Fruit fly (Drosophila melanogaster): Measurements from ENCODE around the gene Fad2.

Gene Fad2

DNA sequence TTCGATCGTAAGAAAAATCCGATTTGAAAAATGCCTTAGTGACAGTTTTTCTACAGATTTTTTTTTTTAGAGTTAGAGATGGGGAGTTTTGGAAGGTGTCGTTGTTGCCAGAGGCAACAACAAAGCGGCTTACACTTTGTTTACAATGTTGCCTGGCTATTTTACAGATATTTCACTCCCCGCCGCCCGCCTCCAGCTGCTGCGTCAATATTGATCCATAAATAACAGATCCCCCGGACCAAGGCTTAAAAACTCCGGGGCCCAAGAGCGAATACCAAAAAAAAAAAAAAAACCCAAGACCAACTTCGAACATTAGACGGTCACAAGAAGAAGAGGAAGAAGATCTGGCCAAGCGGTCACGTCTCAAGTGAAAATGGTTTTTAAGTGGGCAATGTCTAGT is 20.4 kb upstream of the Fad2 start (continued):
- TF ChIP-seq CG17359 (tag; optimal IDR thresholded peaks at IDR 0.05): no peak
- no peak for TF ChIP-seq CG2712 (tag; optimal IDR thresholded peaks at IDR 0.05)
- TF ChIP-seq CG3065 (GFP tag; optimal IDR thresholded peaks at IDR 0.05): no peak
- no peak for TF ChIP-seq Neu2 (GFP tag; optimal IDR thresholded peaks at IDR 0.05; ENCODE audit: borderline replicate concordance)
- TF ChIP-seq CG11695 (GFP tag; IDR thresholded peaks at IDR 0.05): no peak
- TF ChIP-seq shn (GFP tag; optimal IDR thresholded peaks at IDR 0.05): no peak
- TF ChIP-seq gem (tag; optimal IDR thresholded peaks at IDR 0.05): peak; percentile 19
- no peak for TF ChIP-seq gcm2 (GFP tag; optimal IDR thresholded peaks at IDR 0.05)
- TF ChIP-seq HLH3B (GFP tag; IDR thresholded peaks at IDR 0.05): peak; percentile 12; the same call in 1 of the 2 replicates
- TF ChIP-seq bigmax (GFP tag; optimal IDR thresholded peaks at IDR 0.05): no peak
- no peak for TF ChIP-seq prd (optimal IDR thresholded peaks at IDR 0.05)
- TF ChIP-seq prd (GFP tag; IDR thresholded peaks at IDR 0.05): no peak
- TF ChIP-seq Xbp1 (GFP tag; optimal IDR thresholded peaks at IDR 0.05): no peak
- peak; percentile 34 for TF ChIP-seq wek (GFP tag; optimal IDR thresholded peaks at IDR 0.05)
- no peak for TF ChIP-seq nom (GFP tag; optimal IDR thresholded peaks at IDR 0.05)
- no peak for TF ChIP-seq CG1602 (GFP tag; optimal IDR thresholded peaks at IDR 0.05)
- no peak for TF ChIP-seq D19B (GFP tag; optimal IDR thresholded peaks at IDR 0.05)
- TF ChIP-seq Pdp1 (GFP tag; optimal IDR thresholded peaks at IDR 0.05): no peak
- no peak for TF ChIP-seq her (GFP tag; optimal IDR thresholded peaks at IDR 0.05)
- TF ChIP-seq ap (GFP tag; IDR thresholded peaks at IDR 0.05): no peak
- no peak for TF ChIP-seq pnt (GFP tag; optimal IDR thresholded peaks at IDR 0.05)
- no peak for TF ChIP-seq fd96Cb (tag; optimal IDR thresholded peaks at IDR 0.05)
- TF ChIP-seq pum (GFP tag; optimal IDR thresholded peaks at IDR 0.05): no peak
- TF ChIP-seq amos (GFP tag; IDR thresholded peaks at IDR 0.05; ENCODE audit: partially characterized antibody): no peak
- TF ChIP-seq CG16779 (GFP tag; IDR thresholded peaks at IDR 0.05): no peak
- TF ChIP-seq dimm (GFP tag; IDR thresholded peaks at IDR 0.05): no peak
- no peak for TF ChIP-seq br (optimal IDR thresholded peaks at IDR 0.05)
- TF ChIP-seq HLH4C (GFP tag; IDR thresholded peaks at IDR 0.05; ENCODE audit: partially characterized antibody): no peak
- no peak for TF ChIP-seq CG8944 (GFP tag; optimal IDR thresholded peaks at IDR 0.05)
- peak; percentile 49; the same call in 1 of the 3 replicates for TF ChIP-seq ci (GFP tag; IDR thresholded peaks at IDR 0.05)
- no peak for TF ChIP-seq PHDP (tag; optimal IDR thresholded peaks at IDR 0.05)
- no peak for TF ChIP-seq hb (GFP tag; IDR thresholded peaks at IDR 0.05; ENCODE audit: partially characterized antibody)
- no peak for TF ChIP-seq al (GFP tag; IDR thresholded peaks at IDR 0.05)
- no peak for TF ChIP-seq Optix (GFP tag; IDR thresholded peaks at IDR 0.05)
- no peak for TF ChIP-seq CG14667 (GFP tag; IDR thresholded peaks at IDR 0.05)
- no peak for TF ChIP-seq Hmx (GFP tag; optimal IDR thresholded peaks at IDR 0.05)
- TF ChIP-seq CG6813 (GFP tag; optimal IDR thresholded peaks at IDR 0.05): peak; percentile 21
- TF ChIP-seq D19A (tag; optimal IDR thresholded peaks at IDR 0.05): no peak
- TF ChIP-seq Atf6 (GFP tag; IDR thresholded peaks at IDR 0.05): no peak
- no peak for TF ChIP-seq Hr3 (GFP tag; optimal IDR thresholded peaks at IDR 0.05)
- no peak for TF ChIP-seq Ada2b (GFP tag; IDR thresholded peaks at IDR 0.05)
- TF ChIP-seq CG30403 (GFP tag; optimal IDR thresholded peaks at IDR 0.05): no peak
- no peak for TF ChIP-seq CG34422 (GFP tag; IDR thresholded peaks at IDR 0.05)
- no peak for TF ChIP-seq CG1832 (GFP tag; optimal IDR thresholded peaks at IDR 0.05)
- TF ChIP-seq CG11247 (GFP tag; IDR thresholded peaks at IDR 0.05): no peak
- TF ChIP-seq CG18764 (GFP tag; optimal IDR thresholded peaks at IDR 0.05): no peak
- no peak for TF ChIP-seq ssp (GFP tag; IDR thresholded peaks at IDR 0.05)
- TF ChIP-seq CG7745 (tag; optimal IDR thresholded peaks at IDR 0.05): no peak
- no peak for TF ChIP-seq so (GFP tag; IDR thresholded peaks at IDR 0.05)
- peak; percentile 12 for TF ChIP-seq lab (GFP tag; optimal IDR thresholded peaks at IDR 0.05)
- no peak for TF ChIP-seq Adf1 (GFP tag; IDR thresholded peaks at IDR 0.05)
- no peak for TF ChIP-seq pan (optimal IDR thresholded peaks at IDR 0.05)
- TF ChIP-seq pan (GFP tag; optimal IDR thresholded peaks at IDR 0.05 in 1 of 2, IDR thresholded peaks at IDR 0.05 in 1 of 2): no peak
